Fruit fly (Drosophila melanogaster) whole organism, embryonic: ENCODE results near the gene CG32984.

ENCODE experiments used
- Atf6 ChIP-seq: fragments of 200-800 bp; sonication (Bioruptor generic); IDR thresholded peaks from 2 replicates; pipeline ENCODE4 v1.3.6; 2022; ENCODE audit warnings: missing biosample characterization, missing genetic modification characterization
- C15 ChIP-seq: fragments of 200-800 bp; sonication (Bioruptor generic); IDR thresholded peaks from 3 replicates; pipeline ENCODE4 v1.3.6; 2022; ENCODE audit warnings: missing biosample characterization, missing genetic modification characterization
- CG10979 ChIP-seq: fragments of 200-800 bp; sonication (Bioruptor generic); optimal IDR thresholded peaks from 2 replicates; lab custom pipeline; 2018; ENCODE audit warnings: missing biosample characterization, mild to moderate bottlenecking, missing genetic modification characterization, moderate library complexity
- CG11085 ChIP-seq: fragments of 200-800 bp; sonication (Bioruptor generic); IDR thresholded peaks from 2 replicates; pipeline ENCODE4 v1.3.6; 2022; ENCODE audit warnings: missing biosample characterization, missing genetic modification characterization
- CG11560 ChIP-seq: fragments of 200-800 bp; sonication (Bioruptor generic); IDR thresholded peaks from 3 replicates; pipeline ENCODE4 v1.3.6; 2022; ENCODE audit warnings: missing biosample characterization, missing genetic modification characterization
- CG13424 ChIP-seq: fragments of 200-800 bp; sonication (Bioruptor generic); optimal IDR thresholded peaks from 2 replicates; lab custom pipeline; 2019; ENCODE audit warnings: missing biosample characterization, mild to moderate bottlenecking, missing genetic modification characterization, moderate library complexity
- CG14050 ChIP-seq: fragments of 200-800 bp; sonication (Bioruptor generic); IDR thresholded peaks from 3 replicates; pipeline ENCODE4 v1.3.6; 2022; ENCODE audit warnings: missing biosample characterization, missing genetic modification characterization
- CG15696 ChIP-seq: fragments of 200-800 bp; sonication (Bioruptor generic); optimal IDR thresholded peaks from 2 replicates; lab custom pipeline; 2019; ENCODE audit warnings: missing biosample characterization, mild to moderate bottlenecking, missing genetic modification characterization, moderate library complexity
- CG1603 ChIP-seq: fragments of 200-800 bp; sonication (Bioruptor generic); optimal IDR thresholded peaks from 2 replicates; lab custom pipeline; 2019; ENCODE audit warnings: missing biosample characterization, mild to moderate bottlenecking, missing genetic modification characterization, moderate library complexity
- CG1647 ChIP-seq: fragments of 200-800 bp; sonication (Bioruptor generic); optimal IDR thresholded peaks from 3 replicates; lab custom pipeline; 2016; ENCODE audit warnings: missing biosample characterization, missing genetic modification characterization
- CG16863 ChIP-seq: fragments of 200-800 bp; sonication (Bioruptor generic); optimal IDR thresholded peaks from 3 replicates; lab custom pipeline; 2016; ENCODE audit warnings: missing biosample characterization, missing genetic modification characterization
- CG17359 ChIP-seq: fragments of 200-800 bp; sonication (Bioruptor generic); optimal IDR thresholded peaks from 3 replicates; lab custom pipeline; 2018; ENCODE audit warnings: missing biosample characterization, mild to moderate bottlenecking, missing genetic modification characterization, moderate library complexity
- CG2678 ChIP-seq: fragments of 200-800 bp; sonication (Bioruptor generic); optimal IDR thresholded peaks from 3 replicates; lab custom pipeline; 2019; ENCODE audit warnings: missing biosample characterization, mild to moderate bottlenecking, missing genetic modification characterization, moderate library complexity
- CG31441 ChIP-seq: fragments of 200-800 bp; sonication (Bioruptor generic); IDR thresholded peaks from 2 replicates; pipeline ENCODE4 v1.3.6; 2022; ENCODE audit warnings: missing biosample characterization, missing genetic modification characterization
- CG32532 ChIP-seq: fragments of 200-800 bp; sonication (Bioruptor generic); IDR thresholded peaks from 2 replicates; pipeline ENCODE4 v1.3.6; 2022; ENCODE audit warnings: missing biosample characterization, missing genetic modification characterization
- CG32772 ChIP-seq: fragments of 200-800 bp; sonication (Bioruptor generic); IDR thresholded peaks from 2 replicates; pipeline ENCODE4 v1.3.6; 2022; ENCODE audit warnings: missing biosample characterization, missing genetic modification characterization
- CG3281 ChIP-seq: fragments of 200-800 bp; sonication (Bioruptor generic); optimal IDR thresholded peaks from 3 replicates; lab custom pipeline; 2017; ENCODE audit warnings: missing biosample characterization, mild to moderate bottlenecking, missing genetic modification characterization
- CG5180 ChIP-seq: fragments of 200-800 bp; sonication (Bioruptor generic); optimal IDR thresholded peaks from 3 replicates; lab custom pipeline; 2017; ENCODE audit warnings: missing biosample characterization, missing genetic modification characterization, mild to moderate bottlenecking, moderate library complexity, missing genetic modification reagents
- CG7372 ChIP-seq: fragments of 200-800 bp; sonication (Bioruptor generic); IDR thresholded peaks from 2 replicates; pipeline ENCODE4 v1.3.6; 2022; ENCODE audit warnings: missing biosample characterization, missing genetic modification characterization
- CG7556 ChIP-seq: fragments of 200-800 bp; sonication (Bioruptor generic); optimal IDR thresholded peaks from 2 replicates; lab custom pipeline; 2017; ENCODE audit warnings: missing biosample characterization, mild to moderate bottlenecking, missing genetic modification characterization
- CG7786 ChIP-seq: fragments of 200-800 bp; sonication (Bioruptor generic); optimal IDR thresholded peaks from 2 replicates; lab custom pipeline; 2016; ENCODE audit warnings: missing biosample characterization, missing genetic modification characterization
- CG7963 ChIP-seq: fragments of 200-800 bp; sonication (Bioruptor generic); IDR thresholded peaks from 3 replicates; pipeline ENCODE4 v1.3.6; 2022; ENCODE audit warnings: missing biosample characterization, missing genetic modification characterization; ENCODE audit not compliant: partially characterized antibody
- CG9215 ChIP-seq: fragments of 200-800 bp; sonication (Bioruptor generic); IDR thresholded peaks from 2 replicates; pipeline ENCODE4 v1.3.6; 2022; ENCODE audit warnings: missing biosample characterization, missing genetic modification characterization
- CHES-1-like ChIP-seq: fragments of 200-800 bp; sonication (Bioruptor generic); optimal IDR thresholded peaks from 2 replicates; lab custom pipeline; 2016; ENCODE audit warnings: missing biosample characterization, missing genetic modification characterization
- CkIIα-i1 ChIP-seq: fragments of 200-800 bp; sonication (Bioruptor generic); IDR thresholded peaks from 2 replicates; pipeline ENCODE4 v1.3.6; 2022; ENCODE audit warnings: missing biosample characterization, missing genetic modification characterization
- CoRest ChIP-seq: fragments of 200-800 bp; sonication (Bioruptor generic); optimal IDR thresholded peaks from 3 replicates; lab custom pipeline; 2018; ENCODE audit warnings: missing biosample characterization, mild to moderate bottlenecking, missing genetic modification characterization, moderate library complexity
- Fer3 ChIP-seq: fragments of 200-800 bp; sonication (Bioruptor generic); optimal IDR thresholded peaks from 2 replicates; lab custom pipeline; 2018; ENCODE audit warnings: missing biosample characterization, mild to moderate bottlenecking, missing genetic modification characterization, moderate library complexity
- GATAe ChIP-seq: fragments of 200-800 bp; sonication (Bioruptor generic); conservative IDR thresholded peaks from 2 replicates; pipeline ENCODE4 v1.3.6; 2022; ENCODE audit warnings: missing biosample characterization, missing genetic modification characterization
- HHEX ChIP-seq: fragments of 200-800 bp; sonication (Bioruptor generic); optimal IDR thresholded peaks from 3 replicates; lab custom pipeline; 2017; ENCODE audit warnings: missing biosample characterization, mild to moderate bottlenecking, missing genetic modification characterization, missing genetic modification reagents
- HLH4C ChIP-seq: fragments of 200-800 bp; sonication (Bioruptor generic); IDR thresholded peaks from 3 replicates; pipeline ENCODE4 v1.3.6; 2022; ENCODE audit warnings: missing biosample characterization, missing genetic modification characterization; ENCODE audit not compliant: partially characterized antibody
- HLH54F ChIP-seq: fragments of 200-800 bp; sonication (Bioruptor generic); optimal IDR thresholded peaks from 3 replicates; lab custom pipeline; 2016; ENCODE audit warnings: missing biosample characterization, missing genetic modification characterization
- MESR4 ChIP-seq: fragments of 200-800 bp; sonication (Bioruptor generic); optimal IDR thresholded peaks from 2 replicates; lab custom pipeline; 2018; ENCODE audit warnings: missing biosample characterization, mild to moderate bottlenecking, missing genetic modification characterization, moderate library complexity
- Max ChIP-seq: fragments of 200-800 bp; sonication (Bioruptor generic); optimal IDR thresholded peaks from 2 replicates; lab custom pipeline; 2016; ENCODE audit warnings: missing biosample characterization, mild to moderate bottlenecking, missing genetic modification characterization
- Meics ChIP-seq: fragments of 200-800 bp; sonication (Bioruptor generic); optimal IDR thresholded peaks from 2 replicates; lab custom pipeline; 2017; ENCODE audit warnings: missing biosample characterization, mild to moderate bottlenecking, missing genetic modification characterization
- Opbp ChIP-seq: fragments of 200-800 bp; sonication (Bioruptor generic); IDR thresholded peaks from 3 replicates; pipeline ENCODE4 v1.3.6; 2022; ENCODE audit warnings: missing biosample characterization, missing genetic modification characterization; ENCODE audit not compliant: partially characterized antibody
- Six4 ChIP-seq: fragments of 200-800 bp; sonication (Bioruptor generic); optimal IDR thresholded peaks from 2 replicates; lab custom pipeline; 2016; ENCODE audit warnings: missing biosample characterization, missing genetic modification characterization
- Trl ChIP-seq, 3 experiments: fragments of >200 bp in 2 of 3; fragments of 200-800 bp in 1 of 3; sonication (Bioruptor generic) in 1 of 3; optimal IDR thresholded peaks; 2 replicates in 1 of 3; 3 replicates in 2 of 3; lab custom pipeline; 2016 to 2017; ENCODE audit warnings: missing biosample characterization in 1 of 3, missing genetic modification characterization in 1 of 3
- Xrp1 ChIP-seq: fragments of 200-800 bp; sonication (Bioruptor generic); IDR thresholded peaks from 2 replicates; pipeline ENCODE4 v1.3.6; 2022; ENCODE audit warnings: missing biosample characterization, missing genetic modification characterization
- chif ChIP-seq, 2 experiments: fragments of 200-800 bp; sonication (Bioruptor generic); optimal IDR thresholded peaks; 3 replicates each; lab custom pipeline; 2016; ENCODE audit warnings: missing biosample characterization in 2 of 2, missing genetic modification characterization in 2 of 2
- fd96Cb ChIP-seq: fragments of 200-800 bp; sonication (Bioruptor generic); optimal IDR thresholded peaks from 2 replicates; lab custom pipeline; 2018; ENCODE audit warnings: missing biosample characterization, mild to moderate bottlenecking, missing genetic modification characterization, moderate library complexity
- fu2 ChIP-seq: fragments of 200-800 bp; sonication (Bioruptor generic); optimal IDR thresholded peaks from 2 replicates; lab custom pipeline; 2016; ENCODE audit warnings: missing biosample characterization, missing genetic modification characterization
- lmd ChIP-seq: fragments of 200-800 bp; sonication (Bioruptor generic); IDR thresholded peaks from 2 replicates; pipeline ENCODE4 v1.3.6; 2022; ENCODE audit warnings: missing biosample characterization, missing genetic modification characterization
- oc ChIP-seq: fragments of 200-800 bp; sonication (Bioruptor generic); optimal IDR thresholded peaks from 2 replicates; lab custom pipeline; 2018; ENCODE audit warnings: missing biosample characterization, mild to moderate bottlenecking, missing genetic modification characterization, moderate library complexity
- onecut ChIP-seq: fragments of 200-800 bp; sonication (Bioruptor generic); IDR thresholded peaks from 2 replicates; pipeline ENCODE4 v1.3.6; 2022; ENCODE audit warnings: missing biosample characterization, missing genetic modification characterization
- psq ChIP-seq: fragments of 200-800 bp; sonication (Bioruptor generic); optimal IDR thresholded peaks from 2 replicates; lab custom pipeline; 2017; ENCODE audit warnings: missing biosample characterization, missing genetic modification characterization
- shn ChIP-seq: fragments of 200-800 bp; sonication (Bioruptor generic); optimal IDR thresholded peaks from 3 replicates; lab custom pipeline; 2016; ENCODE audit warnings: missing biosample characterization, missing genetic modification characterization
- sima ChIP-seq: fragments of 200-800 bp; sonication (Bioruptor generic); optimal IDR thresholded peaks from 2 replicates; lab custom pipeline; 2016; ENCODE audit warnings: missing biosample characterization, missing genetic modification characterization
- so ChIP-seq: fragments of 200-800 bp; sonication (Bioruptor generic); IDR thresholded peaks from 3 replicates; pipeline ENCODE4 v1.3.6; 2022; ENCODE audit warnings: missing biosample characterization, missing genetic modification characterization
- trem ChIP-seq: fragments of 200-800 bp; optimal IDR thresholded peaks from 3 replicates; lab custom pipeline; 2019; ENCODE audit warnings: missing biosample characterization, mild to moderate bottlenecking, missing genetic modification characterization, moderate library complexity

The CG32984 gene

DNA sequence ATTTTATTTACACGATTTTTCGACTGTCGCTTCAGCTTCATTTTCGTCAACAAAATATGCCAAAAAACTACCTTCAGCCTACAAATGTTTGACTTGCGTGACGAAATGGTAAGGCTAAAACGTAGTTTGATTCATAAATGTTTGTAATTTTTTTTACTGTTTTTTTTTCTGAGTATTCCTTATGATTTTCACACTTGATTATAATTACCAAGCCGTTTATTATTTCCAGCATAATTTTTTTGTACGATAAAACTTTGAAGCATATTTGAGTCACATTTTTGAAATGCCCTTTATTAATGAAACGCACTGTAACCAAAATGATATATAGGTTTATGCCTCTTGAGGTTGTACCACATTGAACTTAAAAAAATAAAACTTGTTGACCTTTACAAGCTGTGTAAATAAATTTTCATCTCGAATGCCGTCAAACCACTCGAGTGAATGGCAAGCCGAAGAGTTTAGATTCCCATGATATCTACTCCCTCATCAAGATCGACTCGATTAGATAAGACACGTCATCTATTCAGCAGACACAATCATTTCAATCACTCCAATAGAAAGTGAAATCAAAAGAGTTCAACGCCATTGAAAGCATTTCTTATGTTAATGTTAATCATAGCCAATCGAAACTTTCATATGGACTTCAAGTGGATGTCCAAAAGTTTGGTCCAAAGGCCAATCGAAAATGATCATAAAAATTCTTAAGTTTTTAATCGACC, 18.0 kb downstream of the CG32984 start (continued):
- TF ChIP-seq GATAe (GFP tag; lab: Robert Waterston, UW) (no peak), Atf6 (GFP tag; lab: Robert Waterston, UW) (peak; percentile 57; the same call in 1 of the 2 replicates), CG14050 (GFP tag; lab: Robert Waterston, UW) (peak; percentile 25; the same call in 1 of the 3 replicates), CG11560 (tag; lab: Robert Waterston, UW) (no peak), MESR4 (no peak), CG7372 (GFP tag; lab: Robert Waterston, UW) (peak; percentile 47; the same call in 1 of the 2 replicates), CG1603 (tag; lab: Kevin White, UChicago) (no peak), CG17359 (peak; percentile 70), shn (GFP tag; lab: Kevin White, UChicago) (no peak), oc (tag; lab: Kevin White, UChicago) (no peak), CG7556 (GFP tag; lab: Kevin White, UChicago) (peak; percentile 40), psq (GFP tag; lab: Kevin White, UChicago) (no peak), CG2678 (tag; lab: Kevin White, UChicago) (peak; percentile 78), Fer3 (tag; lab: Kevin White, UChicago) (peak; percentile 71), C15 (GFP tag; lab: Robert Waterston, UW) (no peak), so (peak; percentile 70; the same call in 1 of the 3 replicates), Meics (GFP tag; lab: Kevin White, UChicago) (peak; percentile 69), CG31441 (GFP tag; lab: Robert Waterston, UW) (peak; percentile 58; the same call in 1 of the 2 replicates), Xrp1 (GFP tag; lab: Robert Waterston, UW) (peak; percentile 38; the same call in 1 of the 2 replicates), CG11085 (no peak), sima (no peak), HHEX (peak; percentile 24), CG1647 (no peak), trem (tag; lab: Kevin White, UChicago) (no peak), CkIIα-i1 (GFP tag; lab: Robert Waterston, UW) (no peak), Opbp (GFP tag; lab: Robert Waterston, UW) (no peak), CG10979 (tag; lab: Kevin White, UChicago) (peak; percentile 1), lmd (GFP tag; lab: Robert Waterston, UW) (peak; percentile 62; the same call in 1 of the 2 replicates), CG13424 (peak; percentile 65), CG15696 (no peak), HLH54F (GFP tag; lab: Kevin White, UChicago) (peak; percentile 12), CG32772 (no peak), CHES-1-like (GFP tag; lab: Kevin White, UChicago) (peak; percentile 6), CG7786 (peak; percentile 11), CG3281 (GFP tag; lab: Kevin White, UChicago) (peak; percentile 23), Max (GFP tag; lab: Kevin White, UChicago) (peak; percentile 14), fu2 (no peak), CG7963 (GFP tag; lab: Robert Waterston, UW) (no peak), fd96Cb (peak; percentile 41), CG16863 (GFP tag; lab: Kevin White, UChicago) (peak; percentile 27), onecut (GFP tag; lab: Robert Waterston, UW) (no peak), CG5180 (peak; percentile 13), Six4 (GFP tag; lab: Kevin White, UChicago) (no peak), CG9215 (GFP tag; lab: Robert Waterston, UW) (no peak), chif (GFP tag; optimal IDR thresholded peaks at IDR 0.05; lab: Kevin White, UChicago) (peak in 1 of 2 experiments; percentile 43), Trl (optimal IDR thresholded peaks at IDR 0.05; lab: Kevin White, UChicago) (no peak), Trl (GFP tag; optimal IDR thresholded peaks at IDR 0.05; lab: Kevin White, UChicago) (peak; percentile 44), HLH4C (GFP tag; lab: Robert Waterston, UW) (no peak), CoRest (tag; lab: Kevin White, UChicago) (peak; percentile 65), CG32532 (GFP tag; lab: Robert Waterston, UW) (peak; percentile 50; the same call in 1 of the 2 replicates)
